Worm (Caenorhabditis elegans): Measurements from ENCODE around the gene srd-5.

DNA sequence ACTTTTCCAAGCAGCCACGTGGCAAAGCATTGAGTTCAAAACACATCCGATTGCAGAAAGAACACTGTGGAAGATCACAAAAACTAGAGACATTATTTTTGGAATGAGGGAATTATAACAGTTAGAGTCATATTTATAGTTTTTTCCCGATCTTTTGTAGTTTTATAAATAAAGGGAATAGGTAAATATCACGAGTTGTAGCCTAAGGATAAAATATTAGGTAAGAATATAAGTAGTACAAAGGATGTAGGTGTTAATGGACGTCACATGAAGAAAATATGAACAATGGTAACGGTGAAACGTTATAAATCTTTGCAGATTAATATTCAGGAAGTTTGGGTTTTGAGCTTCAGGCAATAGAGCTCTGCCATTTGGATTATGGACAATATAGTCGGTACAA, at the start of gene srd-5:
- TF ChIP-seq fkh-10 (GFP tag; optimal IDR thresholded peaks at IDR 0.05) (no peak), lin-13 (GFP tag; optimal IDR thresholded peaks at IDR 0.05) (no peak), pqm-1 (tag; optimal IDR thresholded peaks at IDR 0.05) (no peak), fos-1 (tag; optimal IDR thresholded peaks at IDR 0.05) (no peak), lir-3 (tag; optimal IDR thresholded peaks at IDR 0.05) (no peak), F49E8.2 (tag; optimal IDR thresholded peaks at IDR 0.05; ENCODE audit: borderline replicate concordance) (no peak), arid-1 (GFP tag; conservative IDR thresholded peaks at IDR 0.05) (no peak), unc-62 (GFP tag; optimal IDR thresholded peaks at IDR 0.05 in 1 of 2) (no peak), unc-62 (tag; optimal IDR thresholded peaks at IDR 0.05) (no peak), ceh-20 (GFP tag; IDR thresholded peaks at IDR 0.05) (no peak), nhr-25 (tag; optimal IDR thresholded peaks at IDR 0.05; ENCODE audit: borderline replicate concordance, insufficient read depth) (no peak), hmg-1.1 (GFP tag; IDR thresholded peaks at IDR 0.05) (no peak), aha-1 (tag) (no peak), ama-1 (optimal IDR thresholded peaks at IDR 0.05) (no peak), lin-1 (GFP tag; IDR thresholded peaks at IDR 0.05) (no peak)
